Fruit fly (Drosophila melanogaster): Measurements from ENCODE around the gene stumps.

stumps gene

DNA sequence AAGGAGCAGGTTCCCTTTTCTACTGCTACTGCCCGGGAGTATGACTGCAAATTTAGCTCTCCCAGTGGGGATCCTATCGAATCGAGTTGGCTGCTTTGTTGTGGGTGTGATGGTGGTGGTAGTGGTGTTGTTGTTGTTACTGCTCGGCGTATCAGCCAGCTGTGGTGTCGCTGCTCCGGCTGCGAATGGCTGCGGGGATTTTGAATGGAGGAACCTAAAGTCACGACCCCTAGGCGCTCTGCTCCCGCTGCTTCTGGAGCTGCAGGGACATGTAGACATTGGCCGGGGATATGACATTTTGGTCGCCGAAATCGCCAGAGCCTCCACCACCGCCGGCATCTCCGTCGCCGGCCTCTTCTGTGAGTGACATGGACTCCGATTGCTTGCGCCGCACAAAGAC, 49.8 kb downstream of the stumps start:
- no peak for TF ChIP-seq cic (GFP tag; optimal IDR thresholded peaks at IDR 0.05)
- TF ChIP-seq Crg-1 (GFP tag; optimal IDR thresholded peaks at IDR 0.05) = no peak
- TF ChIP-seq pad (GFP tag; optimal IDR thresholded peaks at IDR 0.05) = no peak
- no peak for TF ChIP-seq CG1620 (GFP tag; optimal IDR thresholded peaks at IDR 0.05)
- no peak for TF ChIP-seq ovo (GFP tag; optimal IDR thresholded peaks at IDR 0.05)
- no peak for TF ChIP-seq CG12768 (GFP tag; optimal IDR thresholded peaks at IDR 0.05)
- no peak for TF ChIP-seq kay (GFP tag; ENCODE audit: borderline replicate concordance)
- TF ChIP-seq toe (GFP tag; optimal IDR thresholded peaks at IDR 0.05) = no peak
- TF ChIP-seq CG11617 (GFP tag; optimal IDR thresholded peaks at IDR 0.05) = no peak
- no peak for TF ChIP-seq Mnt (GFP tag; optimal IDR thresholded peaks at IDR 0.05)
- no peak for TF ChIP-seq CG7101 (tag; optimal IDR thresholded peaks at IDR 0.05)
- TF ChIP-seq Hr96 (GFP tag; optimal IDR thresholded peaks at IDR 0.05) = no peak

DNA sequence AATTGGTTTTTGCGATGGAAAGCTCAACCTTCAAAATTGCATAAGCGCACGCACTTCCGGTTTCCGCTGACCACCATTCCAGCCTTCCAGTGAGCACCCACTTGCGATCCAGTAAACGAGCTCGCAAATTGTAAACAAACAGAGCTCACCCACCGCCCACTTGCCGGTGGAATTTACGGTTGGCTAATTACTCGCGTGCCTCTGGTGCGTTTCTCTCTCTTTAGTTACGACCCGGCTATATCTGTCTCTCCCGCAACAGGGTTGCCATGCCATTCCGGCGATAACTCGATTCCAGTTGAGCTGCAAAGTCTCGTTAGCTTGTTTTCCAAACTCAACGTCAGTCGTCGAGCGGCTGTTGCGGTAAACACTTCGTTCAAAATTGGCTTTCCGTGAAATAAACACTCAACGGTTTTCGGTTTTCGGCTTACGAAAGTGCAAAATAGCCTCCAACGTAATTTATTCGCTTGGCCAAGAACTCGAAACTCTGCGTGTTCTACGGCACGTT, 53.2 kb downstream of the stumps start, which contains the start of gene Cad88C:
Gene Cad88C, plus strand, starts transcription at position 360 of the 505 bp plus-strand sequence.
- TF ChIP-seq tj (GFP tag; optimal IDR thresholded peaks at IDR 0.05) (peak; percentile 35), CG11617 (GFP tag; optimal IDR thresholded peaks at IDR 0.05) (no peak), CG14711 (tag; optimal IDR thresholded peaks at IDR 0.05) (peak; percentile 80)

DNA sequence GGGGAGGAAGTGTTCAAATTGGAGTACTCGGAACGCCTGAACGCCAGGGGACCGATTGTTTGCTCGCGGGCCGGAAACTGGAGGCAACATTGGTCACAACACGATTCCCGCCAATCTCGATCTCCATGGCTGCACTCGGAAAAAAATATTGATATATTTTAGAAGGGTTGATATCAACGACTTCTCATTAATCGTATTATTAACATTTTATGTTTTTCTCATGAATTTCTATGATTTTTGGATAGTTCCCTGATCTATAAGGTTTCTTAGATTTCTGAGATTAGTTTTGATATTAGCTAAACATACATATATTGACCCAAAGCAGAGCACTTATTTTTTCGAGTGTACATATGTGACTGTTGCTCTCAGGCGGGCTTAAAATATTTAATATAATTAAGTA, 54.9 kb downstream of the stumps start:
- TF ChIP-seq CG7101 (tag; optimal IDR thresholded peaks at IDR 0.05) = no peak
- TF ChIP-seq CG5204 (GFP tag; optimal IDR thresholded peaks at IDR 0.05) = no peak
- TF ChIP-seq Crg-1 (GFP tag; optimal IDR thresholded peaks at IDR 0.05) = no peak
- TF ChIP-seq CG7045 (GFP tag; optimal IDR thresholded peaks at IDR 0.05) = no peak
- no peak for TF ChIP-seq ovo (GFP tag; optimal IDR thresholded peaks at IDR 0.05)
- TF ChIP-seq pad (GFP tag; optimal IDR thresholded peaks at IDR 0.05) = no peak
- no peak for TF ChIP-seq cnc (optimal IDR thresholded peaks at IDR 0.05)
- no peak for TF ChIP-seq CG11617 (GFP tag; optimal IDR thresholded peaks at IDR 0.05)
- no peak for TF ChIP-seq kay (GFP tag; ENCODE audit: borderline replicate concordance)
- TF ChIP-seq tj (GFP tag; optimal IDR thresholded peaks at IDR 0.05) = no peak
- TF ChIP-seq CG12768 (GFP tag; optimal IDR thresholded peaks at IDR 0.05) = no peak
- no peak for TF ChIP-seq Hr96 (GFP tag; optimal IDR thresholded peaks at IDR 0.05)
- no peak for TF ChIP-seq bab1 (GFP tag; optimal IDR thresholded peaks at IDR 0.05)
- no peak for TF ChIP-seq cic (GFP tag; optimal IDR thresholded peaks at IDR 0.05)
- no peak for TF ChIP-seq Mnt (GFP tag; optimal IDR thresholded peaks at IDR 0.05)
- no peak for TF ChIP-seq CG1620 (GFP tag; optimal IDR thresholded peaks at IDR 0.05)
- TF ChIP-seq Clk (GFP tag; optimal IDR thresholded peaks at IDR 0.05) = no peak
- TF ChIP-seq CG14711 (tag; optimal IDR thresholded peaks at IDR 0.05) = no peak

DNA sequence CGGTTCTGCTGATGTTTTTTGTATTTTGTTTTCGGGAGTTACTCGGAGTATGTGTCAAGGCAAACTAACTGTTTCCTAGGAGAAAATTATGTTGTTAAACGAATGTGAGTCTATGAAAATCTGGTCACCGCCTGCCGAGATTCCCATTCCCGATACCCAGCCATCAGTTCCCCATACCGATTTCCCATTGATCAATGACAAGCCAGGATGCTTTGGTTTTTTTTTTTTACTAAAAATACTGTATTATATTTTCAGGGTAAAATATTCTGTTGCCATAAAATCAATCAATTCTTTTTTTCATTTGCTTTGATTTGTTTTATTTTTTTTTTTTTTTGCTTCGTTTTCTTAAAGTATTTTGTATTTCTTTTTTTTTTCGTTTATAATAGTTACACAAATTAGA, 65.4 kb downstream of the stumps start, which contains the start of gene CG7886:
Gene CG7886, minus strand, starts transcription at position 101 of the 400 bp plus-strand sequence.
- no peak for TF ChIP-seq Crg-1 (GFP tag; optimal IDR thresholded peaks at IDR 0.05)
- no peak for TF ChIP-seq Mnt (GFP tag; optimal IDR thresholded peaks at IDR 0.05)
- no peak for TF ChIP-seq CG5204 (GFP tag; optimal IDR thresholded peaks at IDR 0.05)
- no peak for TF ChIP-seq cic (GFP tag; optimal IDR thresholded peaks at IDR 0.05)
- TF ChIP-seq CG14711 (tag; optimal IDR thresholded peaks at IDR 0.05) = no peak
- no peak for TF ChIP-seq Clk (GFP tag; optimal IDR thresholded peaks at IDR 0.05)
- no peak for TF ChIP-seq CG11617 (GFP tag; optimal IDR thresholded peaks at IDR 0.05)
- TF ChIP-seq kay (GFP tag; ENCODE audit: borderline replicate concordance) = no peak
- no peak for TF ChIP-seq CG33017 (tag; optimal IDR thresholded peaks at IDR 0.05)
- TF ChIP-seq tj (GFP tag; optimal IDR thresholded peaks at IDR 0.05) = no peak
- no peak for TF ChIP-seq CG1620 (GFP tag; optimal IDR thresholded peaks at IDR 0.05)
- TF ChIP-seq CG12768 (GFP tag; optimal IDR thresholded peaks at IDR 0.05) = no peak
- no peak for TF ChIP-seq CG7101 (tag; optimal IDR thresholded peaks at IDR 0.05)

DNA sequence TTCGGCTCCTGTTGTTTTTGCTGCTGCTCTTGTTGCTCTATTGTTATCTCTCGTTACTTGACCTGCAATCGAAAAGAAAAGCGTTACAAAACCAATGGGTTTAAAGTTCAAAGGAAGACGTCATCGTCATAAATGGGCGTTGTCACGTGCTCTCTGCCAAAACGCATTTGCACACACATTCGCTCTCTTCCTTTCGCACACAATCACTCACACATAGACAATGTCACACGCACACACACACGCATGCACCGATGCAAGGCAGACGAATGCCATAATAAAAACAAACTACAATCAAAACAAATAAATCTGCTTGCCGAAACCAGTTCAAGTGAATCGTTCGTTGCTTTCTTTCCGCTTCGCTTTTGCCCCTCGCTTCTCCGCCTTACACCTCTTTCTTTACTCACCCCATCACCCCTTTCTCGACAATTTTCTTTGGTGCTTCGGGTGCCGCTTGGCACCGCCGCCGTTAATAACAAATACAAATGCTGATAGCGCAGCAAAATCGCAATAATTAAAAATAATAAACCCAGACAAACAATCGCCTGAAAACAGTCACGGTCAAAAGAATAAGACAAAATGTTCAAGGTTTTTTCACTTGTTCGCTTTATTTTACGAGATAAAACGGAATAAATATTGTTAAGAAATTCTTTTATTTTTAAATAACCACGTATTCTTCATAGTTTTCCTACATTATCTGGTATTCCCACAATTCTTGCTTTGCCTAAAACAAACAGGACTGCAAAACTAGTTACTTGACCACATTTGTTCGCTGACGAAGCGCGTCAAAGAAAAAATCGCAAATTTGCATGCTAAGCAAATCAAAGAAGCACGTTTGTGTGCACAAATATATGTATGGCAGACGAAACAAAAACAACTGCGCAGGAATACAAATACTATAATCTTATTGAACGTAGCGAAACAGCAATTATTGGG, 72.6 kb downstream of the stumps start:
- TF ChIP-seq CG7045 (GFP tag; optimal IDR thresholded peaks at IDR 0.05) (peak; percentile 84), pad (GFP tag; optimal IDR thresholded peaks at IDR 0.05) (peak; percentile 30), tj (GFP tag; optimal IDR thresholded peaks at IDR 0.05) (peak; percentile 100), CG11617 (GFP tag; optimal IDR thresholded peaks at IDR 0.05) (peak; percentile 93), ovo (GFP tag; optimal IDR thresholded peaks at IDR 0.05) (peak; percentile 58), Mnt (GFP tag; optimal IDR thresholded peaks at IDR 0.05) (peak; percentile 83), Hr96 (GFP tag; optimal IDR thresholded peaks at IDR 0.05) (peak; percentile 60), CG5204 (GFP tag; optimal IDR thresholded peaks at IDR 0.05) (no peak), CG7101 (tag; optimal IDR thresholded peaks at IDR 0.05) (peak; percentile 90), cic (GFP tag; optimal IDR thresholded peaks at IDR 0.05) (peak; percentile 96), bab1 (GFP tag; optimal IDR thresholded peaks at IDR 0.05) (peak; percentile 88), toe (GFP tag; optimal IDR thresholded peaks at IDR 0.05) (no peak), cnc (optimal IDR thresholded peaks at IDR 0.05) (peak in 1 of 2 experiments; percentile 5), kay (GFP tag; ENCODE audit: borderline replicate concordance) (peak; percentile 98), CG14711 (tag; optimal IDR thresholded peaks at IDR 0.05) (peak; percentile 84), CG12768 (GFP tag; optimal IDR thresholded peaks at IDR 0.05) (peak; percentile 81), Clk (GFP tag; optimal IDR thresholded peaks at IDR 0.05) (peak; percentile 18), CG33017 (tag; optimal IDR thresholded peaks at IDR 0.05) (peak; percentile 91), Crg-1 (GFP tag; optimal IDR thresholded peaks at IDR 0.05) (peak; percentile 21), CG1620 (GFP tag; optimal IDR thresholded peaks at IDR 0.05) (peak; percentile 36)

DNA sequence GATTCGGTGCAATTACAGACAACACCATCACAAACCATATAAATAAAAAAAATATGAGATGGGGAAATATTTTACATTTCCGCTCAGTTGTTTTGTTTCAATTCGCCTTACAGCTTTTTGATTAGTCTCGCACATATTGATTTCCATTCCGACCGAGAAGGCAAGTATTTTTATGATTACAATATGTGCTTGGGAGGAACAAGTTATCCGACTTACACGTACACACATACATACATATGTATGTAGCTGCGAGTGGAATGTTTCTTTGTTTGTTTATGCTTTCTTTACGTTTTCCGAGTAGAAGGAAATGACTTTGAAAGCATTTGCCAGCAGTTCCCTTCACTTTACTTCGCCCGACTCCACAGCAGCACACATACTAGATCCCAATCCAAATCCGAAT, 73.3 kb downstream of the stumps start:
- TF ChIP-seq pad (GFP tag; optimal IDR thresholded peaks at IDR 0.05) (peak; percentile 78), ovo (GFP tag; optimal IDR thresholded peaks at IDR 0.05) (no peak)
